Fruit fly (Drosophila melanogaster): ENCODE data around the gene PIG-P.

PIG-P gene

DNA sequence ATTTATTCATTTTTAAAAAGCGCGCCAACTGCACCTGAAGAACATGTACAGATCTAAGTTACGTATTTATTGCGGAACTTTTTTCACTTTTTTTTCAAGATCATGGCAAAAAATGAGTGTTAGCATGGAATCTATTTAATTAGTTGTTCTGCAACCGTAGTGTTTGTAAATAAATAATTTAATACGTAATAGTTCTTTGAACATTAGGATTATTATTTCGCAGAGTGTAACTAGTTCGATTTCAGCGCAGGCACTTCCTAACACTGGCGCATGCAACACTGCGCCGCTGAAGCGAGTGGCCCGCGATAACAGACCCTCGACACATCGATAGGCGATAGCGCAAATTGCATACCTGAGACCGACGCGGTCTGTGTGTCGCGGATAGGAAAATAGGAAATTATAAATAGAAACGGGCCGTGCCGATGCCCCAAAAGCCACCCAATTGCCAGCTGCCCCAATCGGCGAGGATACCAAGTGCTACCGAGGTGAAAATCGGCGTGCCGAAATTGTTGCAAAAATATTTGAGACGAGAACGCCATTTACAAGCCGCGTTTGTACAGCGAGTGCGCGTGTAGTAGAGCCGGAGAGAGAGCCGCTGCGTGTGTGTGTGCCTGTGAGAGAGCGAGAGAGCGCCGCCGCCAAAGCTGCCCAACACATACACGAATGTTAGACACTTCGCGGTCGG is 16.5 kb downstream of the PIG-P start, which contains the start of gene gro (continued):
- peak; percentile 65 for TF ChIP-seq CG12942 (GFP tag; optimal IDR thresholded peaks at IDR 0.05)
- TF ChIP-seq CG17328 (GFP tag; IDR thresholded peaks at IDR 0.05) = peak; percentile 51
- TF ChIP-seq ato (GFP tag; IDR thresholded peaks at IDR 0.05; ENCODE audit: partially characterized antibody) = peak; percentile 89
- TF ChIP-seq dm (GFP tag; optimal IDR thresholded peaks at IDR 0.05) = peak; percentile 82
- TF ChIP-seq nau (GFP tag; optimal IDR thresholded peaks at IDR 0.05) = no peak
- 0 out of 2 replicates have a peak, but pooled peaks have one; percentile 22 for TF ChIP-seq klu (GFP tag; IDR thresholded peaks at IDR 0.05)
- TF ChIP-seq odd (GFP tag; optimal IDR thresholded peaks at IDR 0.05) = no peak
- TF ChIP-seq CG6791 (GFP tag; IDR thresholded peaks at IDR 0.05; ENCODE audit: partially characterized antibody) = peak; percentile 90
- TF ChIP-seq mam (GFP tag; optimal IDR thresholded peaks at IDR 0.05) = peak; percentile 84
- peak; percentile 69 for TF ChIP-seq Side (GFP tag; optimal IDR thresholded peaks at IDR 0.05)
- TF ChIP-seq CG4328 (GFP tag; optimal IDR thresholded peaks at IDR 0.05) = peak; percentile 30
- TF ChIP-seq wor (GFP tag; IDR thresholded peaks at IDR 0.05) = peak; percentile 23; the same call in 1 of the 2 replicates
- TF ChIP-seq slou (GFP tag; optimal IDR thresholded peaks at IDR 0.05) = peak; percentile 65
- peak; percentile 68 for TF ChIP-seq HHEX (GFP tag; optimal IDR thresholded peaks at IDR 0.05)
- TF ChIP-seq CG12299 (tag; optimal IDR thresholded peaks at IDR 0.05) = peak; percentile 15
- no peak for TF ChIP-seq so (GFP tag; IDR thresholded peaks at IDR 0.05)
- TF ChIP-seq CG14710 (tag; optimal IDR thresholded peaks at IDR 0.05) = peak; percentile 84
- no peak for TF ChIP-seq D (optimal IDR thresholded peaks at IDR 0.05)
- TF ChIP-seq D (GFP tag; optimal IDR thresholded peaks at IDR 0.05) = peak; percentile 26
- peak; percentile 39 for TF ChIP-seq Hey (tag; optimal IDR thresholded peaks at IDR 0.05)
- TF ChIP-seq Gug (GFP tag; IDR thresholded peaks at IDR 0.05) = peak; percentile 55; the same call in 3 of the 4 replicates
- peak; percentile 67 for TF ChIP-seq slp2 (GFP tag; optimal IDR thresholded peaks at IDR 0.05)
- peak; percentile 52; the same call in 1 of the 2 replicates for TF ChIP-seq H2.0 (GFP tag; IDR thresholded peaks at IDR 0.05)
- TF ChIP-seq chn (GFP tag; optimal IDR thresholded peaks at IDR 0.05) = peak; percentile 78
- peak; percentile 72 for TF ChIP-seq CG8290 (GFP tag; optimal IDR thresholded peaks at IDR 0.05)
- TF ChIP-seq CG8290 (tag; optimal IDR thresholded peaks at IDR 0.05) = peak; percentile 64 to 91
- peak; percentile 39 for TF ChIP-seq tup (GFP tag; optimal IDR thresholded peaks at IDR 0.05)
- TF ChIP-seq CG11456 (GFP tag; IDR thresholded peaks at IDR 0.05) = peak; percentile 76; the same call in 2 of the 3 replicates
- TF ChIP-seq seq (GFP tag; IDR thresholded peaks at IDR 0.05) = no peak
- no peak for TF ChIP-seq tap (tag; optimal IDR thresholded peaks at IDR 0.05)
- TF ChIP-seq kni (GFP tag; optimal IDR thresholded peaks at IDR 0.05) = peak; percentile 40
- peak; percentile 70 to 94 for TF ChIP-seq Pdp1 (GFP tag; optimal IDR thresholded peaks at IDR 0.05)
- TF ChIP-seq CG17829 (tag; optimal IDR thresholded peaks at IDR 0.05) = peak; percentile 69
- peak; percentile 13 for TF ChIP-seq CG31388 (GFP tag; optimal IDR thresholded peaks at IDR 0.05)
- TF ChIP-seq aop (GFP tag; IDR thresholded peaks at IDR 0.05) = no peak
- TF ChIP-seq CG9609 (GFP tag; optimal IDR thresholded peaks at IDR 0.05) = peak; percentile 76
- TF ChIP-seq CG6254 (GFP tag; optimal IDR thresholded peaks at IDR 0.05) = peak; percentile 19
- peak; percentile 77 for TF ChIP-seq Chrac-16 (GFP tag; optimal IDR thresholded peaks at IDR 0.05)
- TF ChIP-seq shn (GFP tag; optimal IDR thresholded peaks at IDR 0.05) = peak; percentile 64
- TF ChIP-seq CG7745 (tag; optimal IDR thresholded peaks at IDR 0.05) = no peak
- TF ChIP-seq MBD-R2 (GFP tag; IDR thresholded peaks at IDR 0.05) = peak; percentile 67
- TF ChIP-seq CG6654 (GFP tag; optimal IDR thresholded peaks at IDR 0.05) = no peak
- peak; percentile 82 for TF ChIP-seq lab (GFP tag; optimal IDR thresholded peaks at IDR 0.05)
- TF ChIP-seq CG11723 (GFP tag; optimal IDR thresholded peaks at IDR 0.05) = peak; percentile 70
- TF ChIP-seq Elba2 (GFP tag; optimal IDR thresholded peaks at IDR 0.05) = peak; percentile 91
- peak; percentile 31 for TF ChIP-seq pfk (GFP tag; optimal IDR thresholded peaks at IDR 0.05)
- peak; percentile 54 for TF ChIP-seq CG9797 (GFP tag; optimal IDR thresholded peaks at IDR 0.05)
- TF ChIP-seq scrt (GFP tag; optimal IDR thresholded peaks at IDR 0.05) = peak; percentile 34
- peak; percentile 38 for TF ChIP-seq CG10979 (tag; optimal IDR thresholded peaks at IDR 0.05)
- peak; percentile 78 for TF ChIP-seq bcd (GFP tag; optimal IDR thresholded peaks at IDR 0.05)

All from whole organism, embryonic.